Fruit fly (Drosophila melanogaster) whole organism, pupa: ENCODE data around the gene cass.

ENCODE experiments used
- CG10348 ChIP-seq: fragments of 200-800 bp; sonication (Bioruptor generic); IDR thresholded peaks from 2 replicates; pipeline ENCODE4 v1.3.6; 2022; ENCODE audit warnings: missing biosample characterization, missing genetic modification characterization
- CG12605 ChIP-seq: fragments of 200-800 bp; sonication (Bioruptor generic); IDR thresholded peaks from 2 replicates; pipeline ENCODE4 v1.3.6; 2022; ENCODE audit warnings: missing biosample characterization, missing genetic modification characterization
- CG13204 ChIP-seq: fragments of 200-800 bp; sonication (Bioruptor generic); optimal IDR thresholded peaks from 2 replicates; lab custom pipeline; 2018; ENCODE audit warnings: missing biosample characterization, mild to moderate bottlenecking, missing genetic modification characterization, moderate library complexity
- CG14655 ChIP-seq: fragments of 200-800 bp; sonication (Bioruptor generic); optimal IDR thresholded peaks from 3 replicates; lab custom pipeline; 2017; ENCODE audit warnings: mild to moderate bottlenecking, missing biosample characterization, missing genetic modification reagents, missing genetic modification characterization
- CG15710 ChIP-seq: fragments of 200-800 bp; sonication (Bioruptor generic); optimal IDR thresholded peaks from 2 replicates; lab custom pipeline; 2018; ENCODE audit warnings: missing biosample characterization, mild to moderate bottlenecking, missing genetic modification characterization, moderate library complexity
- CG17806 ChIP-seq: fragments of 200-800 bp; sonication (Bioruptor generic); optimal IDR thresholded peaks from 2 replicates; lab custom pipeline; 2018; ENCODE audit warnings: missing biosample characterization, mild to moderate bottlenecking, missing genetic modification characterization, moderate library complexity
- CG32121 ChIP-seq: fragments of 200-800 bp; sonication (Bioruptor generic); IDR thresholded peaks from 2 replicates; pipeline ENCODE4 v1.3.6; 2022; ENCODE audit warnings: missing biosample characterization, missing genetic modification characterization
- CG34367 ChIP-seq: fragments of 200-800 bp; sonication (Bioruptor generic); optimal IDR thresholded peaks from 2 replicates; lab custom pipeline; 2018; ENCODE audit warnings: missing biosample characterization, mild to moderate bottlenecking, missing genetic modification characterization
- CG4496 ChIP-seq: fragments of 200-800 bp; sonication (Bioruptor generic); IDR thresholded peaks from 3 replicates; pipeline ENCODE4 v1.3.6; 2022; ENCODE audit warnings: missing biosample characterization, missing genetic modification characterization
- CG8159 ChIP-seq: fragments of 200-800 bp; sonication (Bioruptor generic); optimal IDR thresholded peaks from 3 replicates; lab custom pipeline; 2018; ENCODE audit warnings: missing biosample characterization, mild to moderate bottlenecking, missing genetic modification characterization, moderate library complexity
- CG8301 ChIP-seq: fragments of 200-800 bp; sonication (Bioruptor generic); optimal IDR thresholded peaks from 2 replicates; lab custom pipeline; 2018; ENCODE audit warnings: missing biosample characterization, mild to moderate bottlenecking, missing genetic modification characterization
- CG9948 ChIP-seq: fragments of 200-800 bp; sonication (Bioruptor generic); optimal IDR thresholded peaks from 2 replicates; lab custom pipeline; 2018; ENCODE audit warnings: missing biosample characterization, mild to moderate bottlenecking, missing genetic modification characterization, moderate library complexity
- D1 ChIP-seq: fragments of 200-800 bp; sonication (Bioruptor generic); optimal IDR thresholded peaks from 2 replicates; lab custom pipeline; 2018; ENCODE audit warnings: missing biosample characterization, mild to moderate bottlenecking, missing genetic modification characterization, moderate library complexity
- EcR ChIP-seq: fragments of 200-800 bp; sonication (Bioruptor generic); optimal IDR thresholded peaks from 3 replicates; lab custom pipeline; 2019; ENCODE audit warnings: missing biosample characterization, missing genetic modification characterization, mild to moderate bottlenecking, moderate library complexity, missing genetic modification reagents
- Ets98B ChIP-seq: fragments of 200-800 bp; sonication (Bioruptor generic); IDR thresholded peaks from 2 replicates; pipeline ENCODE4 v1.3.6; 2022; ENCODE audit warnings: missing biosample characterization, missing genetic modification characterization
- Pif1A ChIP-seq: fragments of 200-800 bp; sonication (Bioruptor generic); optimal IDR thresholded peaks from 3 replicates; lab custom pipeline; 2016; ENCODE audit warnings: missing biosample characterization, missing genetic modification characterization
- Pif1B ChIP-seq: fragments of 200-800 bp; sonication (Bioruptor generic); optimal IDR thresholded peaks from 3 replicates; lab custom pipeline; 2016; ENCODE audit warnings: missing biosample characterization, missing genetic modification characterization
- Snoo ChIP-seq: fragments of 200-800 bp; sonication (Bioruptor generic); optimal IDR thresholded peaks from 3 replicates; lab custom pipeline; 2017; ENCODE audit warnings: missing biosample characterization, mild to moderate bottlenecking, missing genetic modification characterization, inconsistent platforms
- fd96Ca ChIP-seq: fragments of 200-800 bp; sonication (Bioruptor generic); IDR thresholded peaks from 3 replicates; pipeline ENCODE4 v1.3.6; 2022; ENCODE audit warnings: missing biosample characterization, missing genetic modification characterization
- gl ChIP-seq: fragments of 200-800 bp; sonication (Bioruptor generic); optimal IDR thresholded peaks from 2 replicates; lab custom pipeline; 2018; ENCODE audit warnings: missing biosample characterization, mild to moderate bottlenecking, missing genetic modification characterization
- rn ChIP-seq: fragments of 200-800 bp; sonication (Bioruptor generic); IDR thresholded peaks from 2 replicates; pipeline ENCODE4 v1.3.6; 2022; ENCODE audit warnings: missing biosample characterization, missing genetic modification characterization

cass gene

DNA sequence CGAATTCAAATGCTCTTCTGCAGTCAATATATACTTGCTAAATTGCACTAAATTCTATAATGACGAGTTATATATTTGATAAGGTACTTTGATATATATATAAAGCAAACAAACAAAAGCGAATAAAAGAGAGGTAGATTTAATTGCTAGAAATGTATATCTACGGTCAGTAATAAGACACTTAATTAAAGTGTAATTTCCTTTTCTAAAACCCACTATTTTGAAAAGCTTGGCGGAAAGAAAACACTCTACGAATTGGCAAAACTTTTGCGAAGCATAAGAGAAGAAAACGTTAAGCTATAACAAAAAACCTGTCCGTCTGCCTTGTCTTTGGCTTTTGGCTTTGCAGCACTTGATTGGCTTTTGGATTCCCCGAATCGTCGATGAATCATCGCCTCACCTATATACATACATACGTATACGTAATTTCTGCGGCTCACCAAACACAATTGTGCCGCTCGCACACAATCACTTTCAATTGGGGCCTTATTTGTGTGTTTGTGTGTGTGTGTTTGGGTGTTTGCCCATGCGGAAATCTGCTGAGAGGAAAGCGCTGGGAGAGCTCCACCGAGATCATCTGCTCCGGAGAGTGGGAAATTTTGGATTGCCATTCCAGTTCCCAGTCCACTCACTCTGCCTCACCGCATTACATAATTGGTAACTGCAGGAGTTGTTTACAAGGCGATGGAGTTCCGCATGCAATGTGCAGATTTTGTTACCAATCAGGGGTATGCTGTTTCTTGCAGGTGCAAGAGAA, 46.9 kb downstream of the cass start:
- TF ChIP-seq Pif1B (GFP tag; lab: Kevin White, UChicago) (no peak), D1 (tag; lab: Kevin White, UChicago) (peak; percentile 32), CG10348 (no peak), CG12605 (GFP tag; lab: Robert Waterston, UW) (no peak), CG17806 (tag; lab: Kevin White, UChicago) (no peak), fd96Ca (GFP tag; lab: Robert Waterston, UW) (0 out of 3 replicates have a peak, but pooled peaks have one; percentile 44), CG4496 (GFP tag; lab: Robert Waterston, UW) (no peak), EcR (GFP tag; lab: Kevin White, UChicago) (peak; percentile 37), Snoo (tag; lab: Kevin White, UChicago) (no peak), CG8301 (tag; lab: Kevin White, UChicago) (no peak), Pif1A (no peak), CG13204 (GFP tag; lab: Kevin White, UChicago) (no peak), CG14655 (no peak), Ets98B (no peak), rn (no peak), CG15710 (tag; lab: Kevin White, UChicago) (peak; percentile 75), gl (tag; lab: Kevin White, UChicago) (no peak), CG32121 (GFP tag; lab: Robert Waterston, UW) (no peak), CG8159 (no peak), CG34367 (tag; lab: Kevin White, UChicago) (peak; percentile 44), CG9948 (tag; lab: Kevin White, UChicago) (no peak)
- TF ChIP-seq, all 21 proteins: peak for 5

DNA sequence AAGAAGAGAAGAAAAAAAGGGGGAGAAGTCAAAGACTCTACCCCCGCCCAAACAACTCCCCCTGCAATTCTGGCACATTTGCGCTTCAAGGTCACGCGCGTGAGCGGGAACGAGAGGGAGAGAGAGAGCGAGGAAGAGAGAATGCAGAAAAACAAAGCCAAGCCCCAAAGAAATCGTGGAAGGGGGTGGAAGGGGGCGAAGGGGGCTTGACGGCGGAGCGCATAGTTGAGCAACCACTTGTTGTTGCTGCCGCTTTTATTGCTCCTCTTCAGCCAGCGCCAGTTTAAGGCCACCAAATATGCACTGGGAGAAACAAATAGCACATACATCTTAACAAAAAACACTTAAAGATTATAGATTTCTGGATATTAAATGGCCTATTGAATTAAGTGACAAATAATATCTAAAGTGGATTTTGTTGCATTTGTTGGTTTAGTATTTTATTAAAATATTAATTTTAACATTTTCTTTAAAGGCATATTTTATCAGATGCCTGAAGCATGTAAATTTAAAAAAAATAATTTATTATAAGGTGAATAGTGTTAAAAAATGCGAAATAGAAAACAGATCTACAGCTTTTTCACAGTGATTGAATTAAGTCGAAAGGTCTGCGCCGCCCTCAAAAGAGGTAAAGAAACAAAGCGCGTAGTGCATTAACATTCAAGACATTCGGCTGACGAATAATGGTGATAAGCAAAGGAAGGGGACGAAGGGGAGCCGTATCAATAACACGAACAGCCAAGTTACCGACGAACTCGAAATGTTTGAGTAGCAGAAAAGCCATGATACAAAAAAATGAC, 47.7 kb downstream of the cass start:
- TF ChIP-seq fd96Ca (GFP tag; lab: Robert Waterston, UW) = peak; percentile 67; the same call in 2 of the 3 replicates
- TF ChIP-seq CG9948 (tag; lab: Kevin White, UChicago) = peak; percentile 99
- TF ChIP-seq CG15710 (tag; lab: Kevin White, UChicago) = peak; percentile 98
- peak; percentile 95 for TF ChIP-seq CG14655
- peak; percentile 42; the same call in 1 of the 2 replicates for TF ChIP-seq Ets98B
- peak; percentile 99 for TF ChIP-seq CG8159
- TF ChIP-seq CG17806 (tag; lab: Kevin White, UChicago) = peak; percentile 99
- TF ChIP-seq CG13204 (GFP tag; lab: Kevin White, UChicago) = peak; percentile 79
- peak; percentile 98 for TF ChIP-seq EcR (GFP tag; lab: Kevin White, UChicago)
- TF ChIP-seq CG10348 = peak; percentile 53; the same call in 1 of the 2 replicates
- peak; percentile 99 for TF ChIP-seq D1 (tag; lab: Kevin White, UChicago)
- TF ChIP-seq CG32121 (GFP tag; lab: Robert Waterston, UW) = peak; percentile 88
- TF ChIP-seq CG8301 (tag; lab: Kevin White, UChicago) = peak; percentile 93
- peak; percentile 42 for TF ChIP-seq Pif1B (GFP tag; lab: Kevin White, UChicago)
- peak; percentile 93 for TF ChIP-seq Snoo (tag; lab: Kevin White, UChicago)
- peak; percentile 89 for TF ChIP-seq CG4496 (GFP tag; lab: Robert Waterston, UW)
- TF ChIP-seq CG34367 (tag; lab: Kevin White, UChicago) = peak; percentile 84
- peak; percentile 86 for TF ChIP-seq gl (tag; lab: Kevin White, UChicago)
- peak; percentile 65 for TF ChIP-seq Pif1A
- peak; percentile 89 for TF ChIP-seq CG12605 (GFP tag; lab: Robert Waterston, UW)
- peak; percentile 78 for TF ChIP-seq rn

DNA sequence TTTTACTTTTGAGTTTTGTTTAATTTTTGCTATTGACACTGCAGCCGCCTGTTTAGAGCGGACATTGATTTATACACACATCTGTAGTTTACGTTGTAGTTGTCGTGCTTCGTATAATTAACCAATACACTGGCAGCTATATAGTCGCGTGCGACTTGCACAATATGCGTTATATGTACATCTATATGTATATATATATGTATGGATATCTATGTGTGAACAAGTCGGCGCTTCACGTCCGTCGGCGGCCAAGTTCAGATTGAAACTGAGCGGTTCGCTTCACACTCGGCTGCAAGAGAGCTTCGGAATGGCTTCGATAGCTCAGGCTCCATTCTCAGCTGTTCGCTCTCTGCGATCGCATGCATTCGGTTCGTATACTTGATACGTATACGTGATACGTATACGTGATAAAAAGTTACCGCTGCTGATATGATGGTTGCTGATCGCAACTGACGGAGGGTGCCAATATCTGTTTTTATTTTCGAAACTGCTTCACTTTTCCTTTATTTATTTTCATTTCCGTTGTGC, 49.7 kb downstream of the cass start:
- TF ChIP-seq CG34367 (tag; lab: Kevin White, UChicago) (peak; percentile 27), CG8301 (tag; lab: Kevin White, UChicago) (peak; percentile 5), Pif1B (GFP tag; lab: Kevin White, UChicago) (peak; percentile 72), EcR (GFP tag; lab: Kevin White, UChicago) (peak; percentile 83), CG32121 (GFP tag; lab: Robert Waterston, UW) (peak; percentile 50; the same call in 1 of the 2 replicates), D1 (tag; lab: Kevin White, UChicago) (no peak), CG15710 (tag; lab: Kevin White, UChicago) (peak; percentile 10), CG9948 (tag; lab: Kevin White, UChicago) (no peak), CG4496 (GFP tag; lab: Robert Waterston, UW) (peak; percentile 60; the same call in 2 of the 3 replicates), Pif1A (peak; percentile 56), gl (tag; lab: Kevin White, UChicago) (peak; percentile 57), CG8159 (peak; percentile 49), CG12605 (GFP tag; lab: Robert Waterston, UW) (peak; percentile 63), CG13204 (GFP tag; lab: Kevin White, UChicago) (peak; percentile 56), fd96Ca (GFP tag; lab: Robert Waterston, UW) (no peak; the same call in 2 of the 3 replicates), CG14655 (peak; percentile 43), Ets98B (peak; percentile 72), CG17806 (tag; lab: Kevin White, UChicago) (peak; percentile 42), rn (no peak), Snoo (tag; lab: Kevin White, UChicago) (peak; percentile 22), CG10348 (no peak)

DNA sequence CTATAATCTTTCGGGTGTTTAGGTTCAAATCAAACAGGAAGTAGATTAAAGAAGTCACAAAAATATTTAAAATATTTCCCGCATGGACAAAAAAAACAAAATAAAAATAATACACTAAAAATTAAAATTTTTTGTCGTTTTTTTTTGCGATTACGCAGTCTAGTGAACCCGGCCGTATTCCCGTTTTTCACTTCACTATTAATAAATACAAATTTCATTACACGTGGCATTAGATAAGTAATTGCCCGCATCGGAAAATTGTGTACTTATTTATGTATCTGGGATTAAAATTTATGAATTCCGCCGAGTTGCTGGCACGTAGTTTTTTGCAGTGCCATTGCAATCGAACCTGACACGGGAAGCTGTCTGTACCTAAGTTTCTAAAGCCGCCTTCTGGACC, 50.5 kb downstream of the cass start:
- TF ChIP-seq Snoo (tag; lab: Kevin White, UChicago) (no peak), rn (no peak), CG9948 (tag; lab: Kevin White, UChicago) (peak; percentile 21), CG17806 (tag; lab: Kevin White, UChicago) (peak; percentile 11), CG13204 (GFP tag; lab: Kevin White, UChicago) (no peak), CG4496 (GFP tag; lab: Robert Waterston, UW) (no peak), CG8301 (tag; lab: Kevin White, UChicago) (peak; percentile 18), D1 (tag; lab: Kevin White, UChicago) (no peak), Pif1A (peak; percentile 42), gl (tag; lab: Kevin White, UChicago) (no peak), CG14655 (peak; percentile 60), Pif1B (GFP tag; lab: Kevin White, UChicago) (no peak), Ets98B (no peak), CG10348 (no peak), CG34367 (tag; lab: Kevin White, UChicago) (no peak), CG8159 (peak; percentile 46), CG15710 (tag; lab: Kevin White, UChicago) (peak; percentile 42), CG32121 (GFP tag; lab: Robert Waterston, UW) (no peak; the same call in 1 of the 2 replicates), fd96Ca (GFP tag; lab: Robert Waterston, UW) (peak; percentile 47; the same call in 1 of the 3 replicates), CG12605 (GFP tag; lab: Robert Waterston, UW) (no peak), EcR (GFP tag; lab: Kevin White, UChicago) (no peak)
